Fruit fly (Drosophila melanogaster) whole organism, embryonic: ENCODE results near the gene CG32425.
A peak's percentile ranks its signal among the peaks of the same experiment; 100 is the strongest.

ENCODE experiments used
- CG10147 ChIP-seq: fragments of 200-800 bp; sonication (Bioruptor generic); optimal IDR thresholded peaks from 2 replicates; lab custom pipeline; 2019; ENCODE audit warnings: missing biosample characterization, mild to moderate bottlenecking, missing genetic modification characterization, moderate library complexity
- CG10209 ChIP-seq: fragments of 200-800 bp; sonication (Bioruptor generic); optimal IDR thresholded peaks from 3 replicates; lab custom pipeline; 2017; ENCODE audit warnings: missing biosample characterization, mild to moderate bottlenecking, missing genetic modification characterization, missing genetic modification reagents
- CG10321 ChIP-seq: fragments of 200-800 bp; sonication (Bioruptor generic); IDR thresholded peaks from 2 replicates; pipeline ENCODE4 v1.3.6; 2022; ENCODE audit warnings: missing biosample characterization, missing genetic modification characterization
- CG10462 ChIP-seq: fragments of 200-800 bp; sonication (Bioruptor generic); optimal IDR thresholded peaks from 2 replicates; lab custom pipeline; 2016; ENCODE audit warnings: missing biosample characterization, missing genetic modification characterization
- CG10654 ChIP-seq: fragments of 200-800 bp; sonication (Bioruptor generic); optimal IDR thresholded peaks from 2 replicates; lab custom pipeline; 2016; ENCODE audit warnings: missing biosample characterization, missing genetic modification characterization
- CG12659 ChIP-seq: fragments of 200-800 bp; sonication (Bioruptor generic); optimal IDR thresholded peaks from 3 replicates; lab custom pipeline; 2017; ENCODE audit warnings: mild to moderate bottlenecking, missing biosample characterization, missing genetic modification reagents, missing genetic modification characterization
- CG16863 ChIP-seq: fragments of 200-800 bp; sonication (Bioruptor generic); optimal IDR thresholded peaks from 3 replicates; lab custom pipeline; 2016; ENCODE audit warnings: missing biosample characterization, missing genetic modification characterization
- CG17361 ChIP-seq: fragments of 200-800 bp; sonication (Bioruptor generic); IDR thresholded peaks from 3 replicates; pipeline ENCODE4 v1.3.6; 2022; ENCODE audit warnings: missing biosample characterization, missing genetic modification characterization
- CG18476 ChIP-seq: fragments of 200-800 bp; sonication (Bioruptor generic); optimal IDR thresholded peaks from 2 replicates; lab custom pipeline; 2016; ENCODE audit warnings: missing biosample characterization, mild to moderate bottlenecking, missing genetic modification characterization
- CG30431 ChIP-seq: fragments of 200-800 bp; sonication (Bioruptor generic); optimal IDR thresholded peaks from 2 replicates; lab custom pipeline; 2017; ENCODE audit warnings: missing biosample characterization, missing genetic modification characterization
- CG3065 ChIP-seq: fragments of 200-800 bp; sonication (Bioruptor generic); optimal IDR thresholded peaks from 2 replicates; lab custom pipeline; 2016; ENCODE audit warnings: missing biosample characterization, missing genetic modification characterization
- CG31365 ChIP-seq: fragments of 200-800 bp; sonication (Bioruptor generic); optimal IDR thresholded peaks from 2 replicates; lab custom pipeline; 2018; ENCODE audit warnings: missing biosample characterization, mild to moderate bottlenecking, missing genetic modification characterization
- CG6654 ChIP-seq: fragments of 200-800 bp; sonication (Bioruptor generic); optimal IDR thresholded peaks from 2 replicates; lab custom pipeline; 2017; ENCODE audit warnings: missing biosample characterization, mild to moderate bottlenecking, missing genetic modification characterization
- CG7786 ChIP-seq: fragments of 200-800 bp; sonication (Bioruptor generic); optimal IDR thresholded peaks from 2 replicates; lab custom pipeline; 2016; ENCODE audit warnings: missing biosample characterization, missing genetic modification characterization
- CG9727 ChIP-seq: fragments of 200-800 bp; sonication (Bioruptor generic); optimal IDR thresholded peaks from 3 replicates; lab custom pipeline; 2017; ENCODE audit warnings: missing biosample characterization, mild to moderate bottlenecking, missing genetic modification characterization
- Camta ChIP-seq: fragments of 200-800 bp; sonication (Bioruptor generic); optimal IDR thresholded peaks from 2 replicates; lab custom pipeline; 2016; ENCODE audit warnings: missing biosample characterization, missing genetic modification characterization
- D19B ChIP-seq: fragments of 200-800 bp; sonication (Bioruptor generic); optimal IDR thresholded peaks from 2 replicates; lab custom pipeline; 2017; ENCODE audit warnings: missing biosample characterization, mild to moderate bottlenecking, missing genetic modification characterization
- Dad ChIP-seq: fragments of 200-800 bp; sonication (Bioruptor generic); optimal IDR thresholded peaks from 3 replicates; lab custom pipeline; 2016; ENCODE audit warnings: missing biosample characterization, missing genetic modification characterization
- HLH3B ChIP-seq: fragments of 200-800 bp; sonication (Bioruptor generic); IDR thresholded peaks from 2 replicates; pipeline ENCODE4 v1.3.6; 2022; ENCODE audit warnings: missing biosample characterization, missing genetic modification characterization
- HmgZ ChIP-seq: fragments of 200-800 bp; sonication (Bioruptor generic); optimal IDR thresholded peaks from 2 replicates; lab custom pipeline; 2018; ENCODE audit warnings: missing biosample characterization, mild to moderate bottlenecking, missing genetic modification characterization
- Hr3 ChIP-seq: fragments of 200-800 bp; sonication (Bioruptor generic); optimal IDR thresholded peaks from 3 replicates; lab custom pipeline; 2016; ENCODE audit warnings: missing biosample characterization, missing genetic modification characterization
- Hr51 ChIP-seq, 2 experiments: fragments of 200-800 bp; sonication (Bioruptor generic); optimal IDR thresholded peaks; 2 replicates in 1 of 2; 3 replicates in 1 of 2; lab custom pipeline; 2016 to 2018; ENCODE audit warnings: missing biosample characterization in 2 of 2, missing genetic modification characterization in 2 of 2, mild to moderate bottlenecking in 1 of 2, moderate library complexity in 1 of 2
- Lim3 ChIP-seq: fragments of 200-800 bp; sonication (Bioruptor generic); IDR thresholded peaks from 2 replicates; pipeline ENCODE4 v1.3.6; 2022; ENCODE audit warnings: missing biosample characterization, missing genetic modification characterization
- Nf-YA ChIP-seq: fragments of 200-800 bp; sonication (Bioruptor generic); IDR thresholded peaks from 2 replicates; pipeline ENCODE4 v1.3.6; 2022; ENCODE audit warnings: missing biosample characterization, missing genetic modification characterization
- Oaz ChIP-seq: fragments of 200-800 bp; sonication (Bioruptor generic); IDR thresholded peaks from 2 replicates; pipeline ENCODE4 v1.3.6; 2022; ENCODE audit warnings: missing biosample characterization, missing genetic modification characterization
- Opbp ChIP-seq: fragments of 200-800 bp; sonication (Bioruptor generic); IDR thresholded peaks from 3 replicates; pipeline ENCODE4 v1.3.6; 2022; ENCODE audit warnings: missing biosample characterization, missing genetic modification characterization; ENCODE audit not compliant: partially characterized antibody
- PHDP ChIP-seq: fragments of 200-800 bp; sonication (Bioruptor generic); optimal IDR thresholded peaks from 3 replicates; lab custom pipeline; 2018; ENCODE audit warnings: missing biosample characterization, mild to moderate bottlenecking, missing genetic modification characterization, moderate library complexity
- Ravus ChIP-seq: fragments of 200-800 bp; sonication (Bioruptor generic); IDR thresholded peaks from 2 replicates; pipeline ENCODE4 v1.3.6; 2022; ENCODE audit warnings: missing biosample characterization, missing genetic modification characterization
- Tbp ChIP-seq: fragments of >200 bp; optimal IDR thresholded peaks from 2 replicates; lab custom pipeline; 2018; ENCODE audit warnings: missing biosample characterization, missing genetic modification characterization
- Trl ChIP-seq, 3 experiments: fragments of >200 bp in 2 of 3; fragments of 200-800 bp in 1 of 3; sonication (Bioruptor generic) in 1 of 3; optimal IDR thresholded peaks; 2 replicates in 1 of 3; 3 replicates in 2 of 3; lab custom pipeline; 2016 to 2017; ENCODE audit warnings: missing biosample characterization in 1 of 3, missing genetic modification characterization in 1 of 3
- Vsx1 ChIP-seq: fragments of 200-800 bp; sonication (Bioruptor generic); optimal IDR thresholded peaks from 2 replicates; lab custom pipeline; 2017; ENCODE audit warnings: missing biosample characterization, mild to moderate bottlenecking, missing genetic modification characterization, missing genetic modification reagents
- ase ChIP-seq: fragments of 200-800 bp; sonication (Bioruptor generic); IDR thresholded peaks from 3 replicates; pipeline ENCODE4 v1.3.6; 2022; ENCODE audit warnings: missing biosample characterization, missing genetic modification characterization
- bbx ChIP-seq: fragments of 200-800 bp; sonication (Bioruptor generic); IDR thresholded peaks from 2 replicates; pipeline ENCODE4 v1.3.6; 2022; ENCODE audit warnings: missing biosample characterization, missing genetic modification characterization; ENCODE audit not compliant: partially characterized antibody
- br ChIP-seq: fragments of >200 bp; optimal IDR thresholded peaks from 2 replicates; lab custom pipeline; 2017
- ems ChIP-seq: fragments of 200-800 bp; sonication (Bioruptor generic); optimal IDR thresholded peaks from 3 replicates; lab custom pipeline; 2016; ENCODE audit warnings: missing biosample characterization, missing genetic modification characterization
- fd3F ChIP-seq: fragments of 200-800 bp; sonication (Bioruptor generic); optimal IDR thresholded peaks from 2 replicates; lab custom pipeline; 2018; ENCODE audit warnings: missing biosample characterization, mild to moderate bottlenecking, missing genetic modification characterization, moderate library complexity
- ftz-f1 ChIP-seq: fragments of 200-800 bp; sonication (Bioruptor generic); optimal IDR thresholded peaks from 2 replicates; lab custom pipeline; 2016; ENCODE audit warnings: missing biosample characterization, missing genetic modification characterization
- gro ChIP-seq: fragments of 200-800 bp; sonication (Bioruptor generic); optimal IDR thresholded peaks from 2 replicates; lab custom pipeline; 2016; ENCODE audit warnings: missing biosample characterization, missing genetic modification characterization
- gsb-n ChIP-seq: fragments of 200-800 bp; sonication (Bioruptor generic); optimal IDR thresholded peaks from 3 replicates; lab custom pipeline; 2018; ENCODE audit warnings: missing biosample characterization, mild to moderate bottlenecking, missing genetic modification characterization
- hb ChIP-seq: fragments of 200-800 bp; sonication (Bioruptor generic); IDR thresholded peaks from 3 replicates; pipeline ENCODE4 v1.3.6; 2022; ENCODE audit warnings: missing biosample characterization, missing genetic modification characterization; ENCODE audit not compliant: partially characterized antibody
- nau ChIP-seq: fragments of 200-800 bp; sonication (Bioruptor generic); optimal IDR thresholded peaks from 3 replicates; lab custom pipeline; 2017; ENCODE audit warnings: missing biosample characterization, mild to moderate bottlenecking, missing genetic modification characterization, missing genetic modification reagents
- odd ChIP-seq: fragments of 200-800 bp; sonication (Bioruptor generic); optimal IDR thresholded peaks from 2 replicates; lab custom pipeline; 2017; ENCODE audit warnings: missing biosample characterization, mild to moderate bottlenecking, missing genetic modification characterization
- otp ChIP-seq: fragments of 200-800 bp; sonication (Bioruptor generic); IDR thresholded peaks from 3 replicates; pipeline ENCODE4, ENCODE4 v1.3.6; 2022; ENCODE audit warnings: missing biosample characterization, missing genetic modification characterization
- peb ChIP-seq: fragments of 200-800 bp; sonication (Bioruptor generic); IDR thresholded peaks from 2 replicates; pipeline ENCODE4 v1.3.6; 2022; ENCODE audit warnings: missing biosample characterization, missing genetic modification characterization
- pho ChIP-seq: fragments of 200-800 bp; sonication (Bioruptor generic); optimal IDR thresholded peaks from 2 replicates; lab custom pipeline; 2016; ENCODE audit warnings: missing biosample characterization, missing genetic modification characterization
- rib ChIP-seq: fragments of 200-800 bp; sonication (Bioruptor generic); IDR thresholded peaks from 2 replicates; pipeline ENCODE4 v1.3.6; 2022; ENCODE audit warnings: missing biosample characterization, missing genetic modification characterization
- sim ChIP-seq: fragments of 200-800 bp; sonication (Bioruptor generic); IDR thresholded peaks from 2 replicates; pipeline ENCODE4 v1.3.6; 2022; ENCODE audit warnings: missing biosample characterization, missing genetic modification characterization
- sna ChIP-seq: fragments of 200-800 bp; sonication (Bioruptor generic); IDR thresholded peaks from 2 replicates; pipeline ENCODE4 v1.3.6; 2022; ENCODE audit warnings: missing biosample characterization, missing genetic modification characterization; ENCODE audit not compliant: partially characterized antibody
- tup ChIP-seq: fragments of 200-800 bp; sonication (Bioruptor generic); optimal IDR thresholded peaks from 2 replicates; lab custom pipeline; 2016; ENCODE audit warnings: missing biosample characterization, mild to moderate bottlenecking, missing genetic modification characterization, moderate library complexity
- usp ChIP-seq: fragments of >200 bp; optimal IDR thresholded peaks from 2 replicates; lab custom pipeline; 2017; ENCODE audit warnings: missing biosample characterization, missing genetic modification characterization
- z ChIP-seq: fragments of 200-800 bp; sonication (Bioruptor generic); IDR thresholded peaks from 3 replicates; pipeline ENCODE4 v1.3.6; 2022; ENCODE audit warnings: missing biosample characterization, missing genetic modification characterization

CG32425 gene

dm6 chr3L:20470991-20471498 is 26.1 kb upstream of the CG32425 start (continued):
- TF ChIP-seq CG6654 (GFP tag; lab: Kevin White, UChicago) (peak; percentile 15), bbx (GFP tag; lab: Robert Waterston, UW) (no peak), Lim3 (GFP tag; lab: Robert Waterston, UW) (no peak), CG17361 (no peak), CG3065 (GFP tag; lab: Kevin White, UChicago) (no peak), CG9727 (peak; percentile 24), Ravus (GFP tag; lab: Robert Waterston, UW) (no peak), peb (GFP tag; lab: Robert Waterston, UW) (peak; percentile 9; the same call in 1 of the 2 replicates), CG30431 (GFP tag; lab: Kevin White, UChicago) (no peak), Tbp (no peak), CG10209 (GFP tag; lab: Kevin White, UChicago) (peak; percentile 24), gsb-n (tag; lab: Kevin White, UChicago) (peak; percentile 42), rib (GFP tag; lab: Robert Waterston, UW) (peak; percentile 23; the same call in 1 of the 2 replicates), otp (GFP tag; lab: Robert Waterston, UW) (no peak), Hr3 (GFP tag; lab: Kevin White, UChicago) (peak; percentile 13), Trl (optimal IDR thresholded peaks at IDR 0.05; lab: Kevin White, UChicago) (no peak), Trl (GFP tag; optimal IDR thresholded peaks at IDR 0.05; lab: Kevin White, UChicago) (no peak), sna (GFP tag; lab: Robert Waterston, UW) (no peak), Vsx1 (GFP tag; lab: Kevin White, UChicago) (peak; percentile 55), CG18476 (peak; percentile 6), CG12659 (peak; percentile 53), usp (GFP tag; lab: Kevin White, UChicago) (no peak), CG10462 (GFP tag; lab: Kevin White, UChicago) (no peak), fd3F (GFP tag; lab: Kevin White, UChicago) (no peak), Opbp (GFP tag; lab: Robert Waterston, UW) (no peak), pho (GFP tag; lab: Kevin White, UChicago) (no peak), z (GFP tag; lab: Robert Waterston, UW) (no peak), HmgZ (tag; lab: Kevin White, UChicago) (peak; percentile 1), Camta (GFP tag; lab: Kevin White, UChicago) (no peak), CG31365 (tag; lab: Kevin White, UChicago) (peak; percentile 13), ase (GFP tag; lab: Robert Waterston, UW) (peak; percentile 41; the same call in 2 of the 3 replicates), hb (GFP tag; lab: Robert Waterston, UW) (no peak), CG7786 (GFP tag; lab: Kevin White, UChicago) (no peak), Dad (GFP tag; lab: Kevin White, UChicago) (no peak), nau (GFP tag; lab: Kevin White, UChicago) (peak; percentile 11), D19B (GFP tag; lab: Kevin White, UChicago) (peak; percentile 6), CG10147 (GFP tag; lab: Kevin White, UChicago) (peak; percentile 23), ftz-f1 (no peak), gro (GFP tag; lab: Kevin White, UChicago) (no peak), CG16863 (GFP tag; lab: Kevin White, UChicago) (no peak), tup (GFP tag; lab: Kevin White, UChicago) (no peak), Hr51 (GFP tag; optimal IDR thresholded peaks at IDR 0.05; lab: Kevin White, UChicago) (peak in 1 of 2 experiments; percentile 70), ems (GFP tag; lab: Kevin White, UChicago) (peak; percentile 28), Nf-YA (GFP tag; lab: Robert Waterston, UW) (peak; percentile 53; the same call in 1 of the 2 replicates), CG10654 (GFP tag; lab: Kevin White, UChicago) (peak; percentile 29), br (lab: Kevin White, UChicago) (no peak), HLH3B (GFP tag; lab: Robert Waterston, UW) (peak; percentile 61), PHDP (tag; lab: Kevin White, UChicago) (peak; percentile 51), odd (GFP tag; lab: Kevin White, UChicago) (peak; percentile 70), sim (GFP tag; lab: Robert Waterston, UW) (peak; percentile 51; the same call in 1 of the 2 replicates), CG10321 (GFP tag; lab: Robert Waterston, UW) (0 out of 2 replicates have a peak, but pooled peaks have one; percentile 19), Oaz (GFP tag; lab: Robert Waterston, UW) (peak; percentile 58)
